Fruit fly (Drosophila melanogaster): ENCODE measurements around the gene Or65c.

DNA sequence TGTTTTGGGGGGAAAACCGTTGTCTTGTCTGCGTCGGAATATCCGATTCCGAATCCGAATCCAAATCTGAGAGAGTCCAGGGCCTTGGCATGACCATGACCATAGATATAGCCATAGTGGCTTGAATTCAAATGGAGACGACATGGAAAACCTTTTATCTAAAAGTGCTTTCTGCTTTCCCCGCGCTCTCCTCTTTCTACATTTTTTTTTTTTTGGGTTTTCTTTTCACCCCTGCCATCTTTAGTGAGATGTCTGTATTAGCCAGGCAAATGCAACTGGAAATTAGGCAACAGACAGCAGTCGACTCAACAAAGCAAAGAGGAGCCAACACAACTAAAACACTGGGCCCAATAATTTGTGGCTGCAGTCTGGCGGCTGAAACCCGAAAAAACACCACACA is 14.8 kb downstream of the Or65c start:
- no peak for TF ChIP-seq CG8478 (optimal IDR thresholded peaks at IDR 0.05)
- no peak for TF ChIP-seq pan (optimal IDR thresholded peaks at IDR 0.05)
- TF ChIP-seq psq (optimal IDR thresholded peaks at IDR 0.05) = no peak
- TF ChIP-seq usp (GFP tag; optimal IDR thresholded peaks at IDR 0.05) = no peak
- TF ChIP-seq EcR (GFP tag; optimal IDR thresholded peaks at IDR 0.05) = no peak
- no peak for TF ChIP-seq Dll (optimal IDR thresholded peaks at IDR 0.05)

All from whole organism.